Worm (Caenorhabditis elegans) whole organism, L1 larva: ENCODE measurements around the gene T24C4.2.

Experiments used
- nhr-12 ChIP-seq: sonication (generic microtip); optimal IDR thresholded peaks from 2 replicates; lab custom pipeline; 2017; ENCODE audit warnings: missing biosample characterization, missing genetic modification characterization
- sup-37 ChIP-seq: fragments of 200-800 bp; sonication (Bioruptor generic); optimal IDR thresholded peaks from 2 replicates; lab custom pipeline; 2018; ENCODE audit warnings: mild to moderate bottlenecking, missing genetic modification characterization, missing compliant biosample characterization

DNA sequence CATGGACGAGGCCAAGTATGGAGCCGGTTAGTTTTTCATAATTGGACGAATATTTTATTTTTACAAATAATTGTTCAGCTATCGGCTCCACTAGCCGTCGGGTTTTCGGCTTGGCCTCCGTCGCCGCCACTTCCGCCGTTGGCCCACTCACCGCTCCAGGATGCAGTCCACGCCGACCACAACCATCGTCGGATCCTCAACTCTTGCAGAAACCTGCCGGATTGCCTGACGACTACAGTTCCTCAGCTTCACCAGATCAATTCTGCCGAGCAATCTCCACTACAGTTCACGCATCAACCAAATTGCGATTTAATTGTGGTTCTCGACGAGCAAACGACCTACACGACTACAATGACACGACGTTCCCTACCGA is 35.3 kb downstream of the T24C4.2 start:
- TF ChIP-seq sup-37 (GFP tag; lab: Kevin White, UChicago) (no peak), nhr-12 (tag; lab: Kevin White, UChicago) (no peak)
